Worm (Caenorhabditis elegans): ENCODE results near the gene ncr-1.

The ncr-1 gene

DNA sequence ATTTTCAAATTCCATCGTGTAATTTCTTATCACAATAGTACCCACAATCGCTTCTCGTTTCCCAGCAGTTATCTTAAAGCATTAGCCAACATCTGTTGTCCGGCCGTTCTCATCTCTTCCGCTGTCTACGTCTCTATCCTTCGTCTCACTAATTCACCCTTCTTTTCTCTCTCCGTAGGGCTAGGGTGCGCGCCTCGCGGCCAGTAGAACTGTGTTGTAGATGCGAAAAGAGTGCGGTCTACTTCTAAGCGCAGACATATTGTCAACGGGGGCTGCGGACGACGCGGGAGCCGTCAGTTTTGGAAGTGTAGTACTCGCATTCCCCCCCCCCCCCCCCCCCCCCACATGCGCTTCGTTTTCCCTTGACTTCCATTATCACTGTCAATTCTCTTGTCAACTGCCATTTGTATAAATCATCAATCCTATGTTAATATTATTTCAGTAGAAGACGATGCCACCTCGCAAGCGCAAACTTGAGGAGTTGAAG, 25.0 kb upstream of the ncr-1 start, which contains the start of gene spr-3:
spr-3 (plus strand) TSS at position 437 of the 487 bp plus-strand sequence.
- peak; percentile 32 for TF ChIP-seq lin-14 (GFP tag; optimal IDR thresholded peaks at IDR 0.05)
- TF ChIP-seq blmp-1 (tag; optimal IDR thresholded peaks at IDR 0.05), result peak; percentile 52
- TF ChIP-seq unc-86 (tag; optimal IDR thresholded peaks at IDR 0.05), result no peak
- TF ChIP-seq xbp-1 (tag; optimal IDR thresholded peaks at IDR 0.05), result peak; percentile 17

DNA sequence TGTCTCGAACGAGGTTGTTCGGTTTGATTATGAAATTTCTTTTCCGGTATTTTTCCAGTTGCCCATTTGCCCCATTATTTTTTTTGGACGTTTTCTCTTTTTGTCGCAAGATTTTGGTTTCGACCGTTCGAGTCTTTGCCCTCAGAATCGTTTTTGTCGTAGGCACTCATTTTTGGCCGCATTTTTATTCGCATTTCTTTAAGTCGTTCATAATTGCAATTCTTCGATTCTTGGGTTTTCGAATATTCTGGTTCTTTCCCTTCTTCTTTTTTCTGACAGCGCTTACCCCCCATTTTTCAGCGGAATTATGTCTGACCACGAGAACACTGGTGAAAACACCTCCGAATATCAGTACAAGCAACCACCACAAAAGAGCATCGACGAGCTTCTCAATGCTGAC, 19.6 kb upstream of the ncr-1 start, which contains the start of gene rhi-1:
rhi-1 (plus strand) TSS at position 301 of the 400 bp plus-strand sequence.
- TF ChIP-seq pax-3 (tag; optimal IDR thresholded peaks at IDR 0.05) (no peak), nhr-71 (tag; optimal IDR thresholded peaks at IDR 0.05) (no peak), mab-9 (GFP tag; IDR thresholded peaks at IDR 0.05) (no peak), efl-1 (optimal IDR thresholded peaks at IDR 0.05) (no peak), efl-1 (GFP tag; optimal IDR thresholded peaks at IDR 0.05 in 1 of 2) (peak in 1 of 2 experiments; percentile 47), egl-27 (tag; optimal IDR thresholded peaks at IDR 0.05) (no peak), lin-35 (GFP tag; optimal IDR thresholded peaks at IDR 0.05) (peak in 1 of 2 experiments; percentile 1), tbx-2 (tag; optimal IDR thresholded peaks at IDR 0.05) (no peak)

DNA sequence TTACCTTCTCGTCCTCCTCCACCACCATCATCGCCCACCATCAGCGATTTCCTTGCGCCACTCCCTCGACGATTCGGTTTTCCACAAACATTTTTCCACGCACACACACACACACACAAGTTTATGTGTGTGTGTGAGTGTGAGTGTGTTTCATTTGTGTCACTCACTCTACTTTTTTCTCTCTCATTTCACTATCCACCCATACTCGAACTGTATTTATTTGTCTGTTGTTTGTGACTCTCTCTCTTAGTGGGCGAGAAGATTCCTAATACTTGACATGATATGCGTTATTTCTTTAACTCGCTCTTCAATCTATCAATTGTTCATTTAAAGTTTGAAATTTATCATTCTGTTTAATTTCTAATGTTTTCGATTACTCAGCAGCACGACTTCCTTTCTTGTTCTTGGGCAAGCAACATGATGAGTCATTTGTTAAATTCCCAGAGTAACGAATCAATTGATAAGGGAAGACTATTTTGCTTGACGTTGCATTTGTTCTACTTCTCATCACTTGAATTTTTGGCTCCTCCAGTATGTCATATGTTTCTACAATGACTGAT, 18.5 kb upstream of the ncr-1 start:
- TF ChIP-seq lin-13 (GFP tag; optimal IDR thresholded peaks at IDR 0.05) (no peak), ceh-63 (GFP tag; optimal IDR thresholded peaks at IDR 0.05) (no peak), lin-39 (tag; optimal IDR thresholded peaks at IDR 0.05) (no peak), lin-35 (GFP tag; optimal IDR thresholded peaks at IDR 0.05) (peak in 1 of 2 experiments; percentile 52), mdl-1 (tag; optimal IDR thresholded peaks at IDR 0.05) (no peak), lin-15B (tag; optimal IDR thresholded peaks at IDR 0.05) (no peak), C04F5.9 (tag; optimal IDR thresholded peaks at IDR 0.05) (no peak), ceh-8 (GFP tag; optimal IDR thresholded peaks at IDR 0.05) (no peak), fkh-4 (tag; optimal IDR thresholded peaks at IDR 0.05; ENCODE audit: borderline replicate concordance) (no peak), lin-14 (GFP tag; optimal IDR thresholded peaks at IDR 0.05) (peak; percentile 66), nhr-84 (tag; optimal IDR thresholded peaks at IDR 0.05) (no peak), grh-1 (GFP tag; IDR thresholded peaks at IDR 0.05) (no peak), nhr-77 (tag; optimal IDR thresholded peaks at IDR 0.05) (peak; percentile 4), fos-1 (tag; optimal IDR thresholded peaks at IDR 0.05) (peak; percentile 21), hpl-2 (GFP tag; optimal IDR thresholded peaks at IDR 0.05) (no peak), unc-86 (tag; optimal IDR thresholded peaks at IDR 0.05) (no peak), snu-23 (GFP tag; optimal IDR thresholded peaks at IDR 0.05) (peak; percentile 62), ceh-82 (tag; optimal IDR thresholded peaks at IDR 0.05) (peak in 1 of 3 experiments; percentile 11), efl-3 (GFP tag; optimal IDR thresholded peaks at IDR 0.05) (no peak), nhr-28 (tag; optimal IDR thresholded peaks at IDR 0.05) (no peak), nhr-71 (tag; optimal IDR thresholded peaks at IDR 0.05) (peak; percentile 6), elt-2 (tag; optimal IDR thresholded peaks at IDR 0.05) (peak; percentile 2), snpc-4 (tag; optimal IDR thresholded peaks at IDR 0.05) (no peak), ama-1 (optimal IDR thresholded peaks at IDR 0.05) (no peak), lir-3 (tag; optimal IDR thresholded peaks at IDR 0.05; ENCODE audit: poor library complexity) (no peak), C16A3.4 (tag; optimal IDR thresholded peaks at IDR 0.05) (peak; percentile 12), lsy-2 (tag; optimal IDR thresholded peaks at IDR 0.05) (peak in 1 of 2 experiments; percentile 51), nhr-85 (tag) (peak; percentile 54), nhr-20 (tag; optimal IDR thresholded peaks at IDR 0.05) (peak; percentile 58), xbp-1 (tag; optimal IDR thresholded peaks at IDR 0.05) (peak; percentile 24), mep-1 (tag; optimal IDR thresholded peaks at IDR 0.05) (peak; percentile 43), jun-1 (tag; optimal IDR thresholded peaks at IDR 0.05) (peak; percentile 36), nhr-11 (tag; optimal IDR thresholded peaks at IDR 0.05) (no peak), nhr-12 (tag; optimal IDR thresholded peaks at IDR 0.05) (no peak), nhr-237 (tag; optimal IDR thresholded peaks at IDR 0.05) (no peak), tlp-1 (tag; optimal IDR thresholded peaks at IDR 0.05) (no peak), aly-2 (tag; optimal IDR thresholded peaks at IDR 0.05) (no peak), C34B4.2 (tag; optimal IDR thresholded peaks at IDR 0.05) (no peak), blmp-1 (tag; optimal IDR thresholded peaks at IDR 0.05) (peak; percentile 71), sup-37 (GFP tag; optimal IDR thresholded peaks at IDR 0.05) (no peak), pax-3 (tag; optimal IDR thresholded peaks at IDR 0.05) (no peak)
